Worm (Caenorhabditis elegans): ENCODE measurements around the gene oac-11.
"Not testable (repeated sequence)": the region's sequence is repeated elsewhere in the genome, so short reads cannot be mapped to it uniquely, and the experiment has no call there.

DNA sequence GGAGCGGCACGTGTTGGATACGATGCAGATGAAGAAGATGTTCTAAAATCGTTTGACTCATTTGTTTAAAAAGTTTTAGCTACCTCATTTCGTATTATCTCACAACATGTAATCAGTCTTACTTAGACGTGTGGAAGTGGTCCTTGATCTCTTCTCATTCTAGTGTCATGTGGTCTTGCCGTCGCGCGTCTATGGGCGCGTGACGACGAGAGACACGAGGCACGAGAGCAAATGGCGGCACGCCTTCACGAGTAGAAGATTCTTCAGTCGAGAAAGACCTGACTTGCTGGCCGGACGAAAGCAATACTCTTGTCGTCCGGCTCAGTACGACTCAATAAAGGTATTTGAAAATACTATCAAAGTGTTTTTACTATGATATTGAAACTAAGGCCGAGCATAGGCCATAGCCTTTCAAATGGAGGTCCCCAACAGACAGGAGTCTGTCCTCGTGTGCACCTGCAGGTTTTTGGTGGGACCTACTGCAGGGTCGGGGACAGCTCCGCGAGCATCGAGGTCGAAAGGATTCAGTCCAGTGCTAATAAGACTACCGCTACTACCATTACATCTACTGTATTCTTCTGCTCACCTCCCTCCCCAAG lies 44.4 kb downstream of the oac-11 start, which contains the start of gene fbxa-24:
- not testable (repeated sequence) for TF ChIP-seq W03F9.2, dao-5, him-1 (tag; optimal IDR thresholded peaks at IDR 0.05)
